Fruit fly (Drosophila melanogaster) whole organism, adult: ENCODE data around the gene CG5498.
A peak's percentile ranks its signal among the peaks of the same experiment; 100 is the strongest.

Experiments used
- CG11617 ChIP-seq: fragments of 200-800 bp; sonication (Bioruptor generic); optimal IDR thresholded peaks from 2 replicates; lab custom pipeline; 2017; ENCODE audit warnings: mild to moderate bottlenecking, missing biosample characterization, missing genetic modification reagents, missing genetic modification characterization
- CG12768 ChIP-seq: fragments of 200-800 bp; sonication (Bioruptor generic); optimal IDR thresholded peaks from 2 replicates; lab custom pipeline; 2017; ENCODE audit warnings: missing biosample characterization, missing genetic modification characterization, mild to moderate bottlenecking, moderate library complexity, missing genetic modification reagents
- CG14711 ChIP-seq: fragments of 200-800 bp; sonication (Bioruptor generic); optimal IDR thresholded peaks from 2 replicates; lab custom pipeline; 2018; ENCODE audit warnings: missing biosample characterization, mild to moderate bottlenecking, missing genetic modification characterization, moderate library complexity
- CG1620 ChIP-seq: fragments of 200-800 bp; sonication (Bioruptor generic); optimal IDR thresholded peaks from 2 replicates; lab custom pipeline; 2016; ENCODE audit warnings: missing biosample characterization, missing genetic modification characterization
- CG33017 ChIP-seq: fragments of 200-800 bp; sonication (Bioruptor generic); optimal IDR thresholded peaks from 2 replicates; lab custom pipeline; 2018; ENCODE audit warnings: missing biosample characterization, mild to moderate bottlenecking, missing genetic modification characterization, moderate library complexity
- CG5204 ChIP-seq: fragments of 200-800 bp; sonication (Bioruptor generic); optimal IDR thresholded peaks from 2 replicates; lab custom pipeline; 2016; ENCODE audit warnings: missing biosample characterization, missing genetic modification characterization
- CG7045 ChIP-seq: fragments of 200-800 bp; sonication (Bioruptor generic); optimal IDR thresholded peaks from 2 replicates; lab custom pipeline; 2017; ENCODE audit warnings: missing biosample characterization, mild to moderate bottlenecking, missing genetic modification characterization
- CG7101 ChIP-seq: fragments of 200-800 bp; sonication (Bioruptor generic); optimal IDR thresholded peaks from 2 replicates; lab custom pipeline; 2018; ENCODE audit warnings: missing biosample characterization, mild to moderate bottlenecking, missing genetic modification characterization, moderate library complexity
- Clk ChIP-seq: fragments of 200-800 bp; sonication (Bioruptor generic); optimal IDR thresholded peaks from 2 replicates; lab custom pipeline; 2017; ENCODE audit warnings: missing biosample characterization, missing genetic modification characterization
- Crg-1 ChIP-seq: fragments of 200-800 bp; sonication (Bioruptor generic); optimal IDR thresholded peaks from 2 replicates; lab custom pipeline; 2016; ENCODE audit warnings: missing biosample characterization, missing genetic modification characterization
- Hr96 ChIP-seq: fragments of 200-800 bp; sonication (Bioruptor generic); optimal IDR thresholded peaks from 2 replicates; lab custom pipeline; 2016; ENCODE audit warnings: missing biosample characterization, missing genetic modification characterization
- Mnt ChIP-seq: fragments of 200-800 bp; sonication (Bioruptor generic); optimal IDR thresholded peaks from 2 replicates; lab custom pipeline; 2016; ENCODE audit warnings: missing biosample characterization, mild to moderate bottlenecking, missing genetic modification characterization
- bab1 ChIP-seq: fragments of 200-800 bp; sonication (Bioruptor generic); optimal IDR thresholded peaks from 3 replicates; lab custom pipeline; 2019; ENCODE audit warnings: missing biosample characterization, mild to moderate bottlenecking, missing genetic modification characterization, moderate library complexity
- cic ChIP-seq: fragments of 200-800 bp; sonication (Bioruptor generic); optimal IDR thresholded peaks from 2 replicates; lab custom pipeline; 2017; ENCODE audit warnings: missing biosample characterization, mild to moderate bottlenecking, missing genetic modification characterization, moderate library complexity
- cnc ChIP-seq, 2 experiments: fragments of >200 bp; optimal IDR thresholded peaks; 2 replicates each; lab custom pipeline; 2017
- kay ChIP-seq: fragments of 200-800 bp; sonication (Bioruptor generic); peaks from one replicate; lab custom pipeline; 2016; ENCODE audit warnings: missing biosample characterization, missing genetic modification characterization, borderline replicate concordance
- ovo ChIP-seq: fragments of 200-800 bp; sonication (Bioruptor generic); optimal IDR thresholded peaks from 2 replicates; lab custom pipeline; 2016; ENCODE audit warnings: missing biosample characterization, missing genetic modification characterization
- pad ChIP-seq: fragments of 200-800 bp; sonication (Bioruptor generic); optimal IDR thresholded peaks from 3 replicates; lab custom pipeline; 2017; ENCODE audit warnings: missing biosample characterization, missing genetic modification characterization, mild to moderate bottlenecking, moderate library complexity, missing genetic modification reagents
- tj ChIP-seq: fragments of 200-800 bp; sonication (Bioruptor generic); optimal IDR thresholded peaks from 3 replicates; lab custom pipeline; 2017; ENCODE audit warnings: missing biosample characterization, mild to moderate bottlenecking, missing genetic modification characterization, moderate library complexity
- toe ChIP-seq: fragments of 200-800 bp; sonication (Bioruptor generic); optimal IDR thresholded peaks from 2 replicates; lab custom pipeline; 2016; ENCODE audit warnings: missing biosample characterization, missing genetic modification characterization

Gene CG5498

DNA sequence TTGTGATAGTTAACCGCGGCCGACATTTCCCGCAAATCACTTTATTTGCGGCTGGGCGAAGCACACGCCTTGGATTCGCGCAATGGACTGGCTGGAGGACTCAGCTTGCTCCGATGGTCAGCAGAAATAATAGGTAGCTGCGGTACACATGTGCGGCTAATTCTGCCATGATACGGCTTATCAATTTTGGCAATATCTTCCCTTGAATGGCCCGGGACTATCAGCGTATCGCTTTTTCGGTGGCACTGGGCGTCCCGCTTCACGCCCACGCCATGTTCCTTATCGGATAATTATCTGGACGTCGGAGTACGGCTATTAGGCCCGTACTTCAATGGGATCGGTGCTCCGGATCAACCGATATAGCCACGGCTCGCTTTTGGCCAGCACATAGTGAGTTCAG lies 17.8 kb downstream of the CG5498 start:
- no peak for TF ChIP-seq Mnt (GFP tag; lab: Kevin White, UChicago)
- no peak for TF ChIP-seq pad (GFP tag; lab: Kevin White, UChicago)
- TF ChIP-seq CG33017 (tag; lab: Kevin White, UChicago) = no peak
- TF ChIP-seq CG12768 (GFP tag; lab: Kevin White, UChicago) = no peak
- TF ChIP-seq CG7045 = no peak
- no peak for TF ChIP-seq Clk (GFP tag; lab: Kevin White, UChicago)
- no peak for TF ChIP-seq Crg-1 (GFP tag; lab: Kevin White, UChicago)
- TF ChIP-seq toe = no peak
- TF ChIP-seq Hr96 (GFP tag; lab: Kevin White, UChicago) = no peak
- no peak for TF ChIP-seq CG11617 (GFP tag; lab: Kevin White, UChicago)
- TF ChIP-seq cic = no peak
- no peak for TF ChIP-seq cnc (optimal IDR thresholded peaks at IDR 0.05; lab: Kevin White, UChicago)
- no peak for TF ChIP-seq ovo (GFP tag; lab: Kevin White, UChicago)
- TF ChIP-seq kay = no peak
- no peak for TF ChIP-seq bab1 (GFP tag; lab: Kevin White, UChicago)
- TF ChIP-seq CG7101 (tag; lab: Kevin White, UChicago) = no peak
- TF ChIP-seq CG14711 = no peak

- TF ChIP-seq CG7045 (no peak), pad (GFP tag; lab: Kevin White, UChicago) (no peak), cic (no peak), bab1 (GFP tag; lab: Kevin White, UChicago) (peak; percentile 30), CG11617 (GFP tag; lab: Kevin White, UChicago) (no peak), kay (no peak), Mnt (GFP tag; lab: Kevin White, UChicago) (no peak)
Measured at dm6 chr3L:20361389-20361788, 22.5 kb downstream of the CG5498 start, which contains the start of gene Prim2. Prim2 (minus strand) TSS chr3L:20361585.

DNA sequence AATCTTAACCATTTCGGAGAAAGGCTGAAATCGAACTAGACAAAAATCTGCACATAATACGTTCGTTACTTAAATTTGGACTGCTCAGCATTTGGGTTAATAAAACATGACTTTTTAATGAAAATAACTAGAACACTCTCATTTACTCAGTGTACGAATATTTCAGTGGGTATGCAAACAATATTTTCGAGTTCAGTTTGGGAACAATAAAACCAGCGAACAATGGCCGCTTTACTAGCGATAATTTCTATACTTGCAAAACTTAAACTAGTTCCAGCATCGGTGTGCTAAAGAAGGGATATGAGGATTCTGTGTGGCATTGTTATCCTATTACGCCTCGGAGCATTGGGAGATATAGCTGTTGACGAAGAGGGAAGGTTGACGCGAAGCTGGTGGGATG lies 25.7 kb downstream of the CG5498 start, which contains the start of gene CG5665:
CG5665 (plus strand) TSS at position 301 of the 400 bp plus-strand sequence.
- TF ChIP-seq tj (GFP tag; lab: Kevin White, UChicago) (no peak), bab1 (GFP tag; lab: Kevin White, UChicago) (no peak), Hr96 (GFP tag; lab: Kevin White, UChicago) (no peak), cnc (optimal IDR thresholded peaks at IDR 0.05; lab: Kevin White, UChicago) (no peak)

DNA sequence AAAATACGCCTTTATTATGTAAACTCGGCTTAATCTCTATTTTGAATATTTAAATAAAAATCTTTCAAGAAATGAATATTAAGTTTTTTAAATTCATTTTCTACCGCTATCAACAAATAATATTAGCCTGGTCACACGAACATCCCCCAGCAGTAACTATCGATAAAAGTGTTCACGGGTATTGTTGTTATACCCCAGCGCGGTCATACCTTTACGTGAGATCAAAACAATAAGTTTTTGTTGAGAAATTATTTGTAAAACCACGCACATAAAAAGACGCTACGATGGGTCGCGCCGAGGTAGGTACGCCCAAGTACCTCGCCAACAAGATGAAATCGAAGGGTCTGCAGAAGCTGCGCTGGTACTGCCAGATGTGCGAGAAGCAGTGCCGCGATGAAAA lies 27.3 kb downstream of the CG5498 start, which contains the start of gene kin17:
kin17 (plus strand) TSS at position 195 of the 400 bp plus-strand sequence.
- TF ChIP-seq bab1 (GFP tag; lab: Kevin White, UChicago) = peak; percentile 41
- TF ChIP-seq CG5204 = no peak

DNA sequence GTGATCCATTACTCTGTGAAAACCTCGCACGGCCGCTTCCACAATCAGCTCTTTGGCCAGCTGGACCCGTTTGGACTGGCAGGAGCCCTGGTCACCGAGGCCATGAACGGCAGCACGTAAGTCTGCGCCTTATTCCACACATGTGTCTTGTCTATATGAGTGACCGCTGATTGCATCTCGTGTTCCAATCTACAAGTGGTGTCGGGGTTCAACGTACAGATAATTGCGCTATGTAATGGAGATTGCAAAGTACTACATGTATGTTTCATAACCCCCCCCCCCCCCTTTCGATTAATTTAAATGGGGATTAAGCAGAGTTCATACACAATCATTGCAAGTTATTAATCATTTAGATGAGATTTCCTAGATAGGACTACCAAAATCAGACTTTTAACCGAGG lies 29.0 kb downstream of the CG5498 start:
- TF ChIP-seq CG14711 = no peak
- no peak for TF ChIP-seq tj (GFP tag; lab: Kevin White, UChicago)
- no peak for TF ChIP-seq kay
- TF ChIP-seq CG11617 (GFP tag; lab: Kevin White, UChicago) = no peak
- TF ChIP-seq cnc (optimal IDR thresholded peaks at IDR 0.05; lab: Kevin White, UChicago) = no peak
- TF ChIP-seq Hr96 (GFP tag; lab: Kevin White, UChicago) = no peak

- TF ChIP-seq ovo (GFP tag; lab: Kevin White, UChicago) (no peak), bab1 (GFP tag; lab: Kevin White, UChicago) (no peak), cic (no peak), CG14711 (no peak), pad (GFP tag; lab: Kevin White, UChicago) (no peak), Clk (GFP tag; lab: Kevin White, UChicago) (no peak), Crg-1 (GFP tag; lab: Kevin White, UChicago) (no peak), CG12768 (GFP tag; lab: Kevin White, UChicago) (no peak), toe (no peak), CG7101 (tag; lab: Kevin White, UChicago) (no peak), CG11617 (GFP tag; lab: Kevin White, UChicago) (no peak)
Measured at dm6 chr3L:20354363-20354762, 29.5 kb downstream of the CG5498 start.

- no peak for TF ChIP-seq Crg-1 (GFP tag; lab: Kevin White, UChicago)
- TF ChIP-seq pad (GFP tag; lab: Kevin White, UChicago) = peak; percentile 19
- TF ChIP-seq CG7101 (tag; lab: Kevin White, UChicago) = peak; percentile 79
- TF ChIP-seq Clk (GFP tag; lab: Kevin White, UChicago) = no peak
- peak; percentile 12 for TF ChIP-seq CG14711
- no peak for TF ChIP-seq CG5204
- TF ChIP-seq bab1 (GFP tag; lab: Kevin White, UChicago) = no peak
- TF ChIP-seq CG1620 (GFP tag; lab: Kevin White, UChicago) = no peak
- peak; percentile 54 for TF ChIP-seq CG7045
- peak; percentile 68 for TF ChIP-seq CG33017 (tag; lab: Kevin White, UChicago)
- TF ChIP-seq CG12768 (GFP tag; lab: Kevin White, UChicago) = peak; percentile 9
- peak; percentile 30 for TF ChIP-seq Mnt (GFP tag; lab: Kevin White, UChicago)
- no peak for TF ChIP-seq ovo (GFP tag; lab: Kevin White, UChicago)
- peak; percentile 10 for TF ChIP-seq tj (GFP tag; lab: Kevin White, UChicago)
- TF ChIP-seq CG11617 (GFP tag; lab: Kevin White, UChicago) = peak; percentile 43
- no peak for TF ChIP-seq cnc (optimal IDR thresholded peaks at IDR 0.05; lab: Kevin White, UChicago)
- TF ChIP-seq Hr96 (GFP tag; lab: Kevin White, UChicago) = no peak
- no peak for TF ChIP-seq toe
- peak; percentile 81 for TF ChIP-seq cic
- TF ChIP-seq kay = peak; percentile 83
Measured at dm6 chr3L:20353726-20354332, 30.1 kb downstream of the CG5498 start.
